Fruit fly (Drosophila melanogaster) whole organism, pupa: ENCODE measurements around the gene SmydA-2.

ENCODE experiments used
- CG10348 ChIP-seq: fragments of 200-800 bp; sonication (Bioruptor generic); IDR thresholded peaks from 2 replicates; pipeline ENCODE4 v1.3.6; 2022; ENCODE audit warnings: missing biosample characterization, missing genetic modification characterization
- CG12605 ChIP-seq: fragments of 200-800 bp; sonication (Bioruptor generic); IDR thresholded peaks from 2 replicates; pipeline ENCODE4 v1.3.6; 2022; ENCODE audit warnings: missing biosample characterization, missing genetic modification characterization
- CG13204 ChIP-seq: fragments of 200-800 bp; sonication (Bioruptor generic); optimal IDR thresholded peaks from 2 replicates; lab custom pipeline; 2018; ENCODE audit warnings: missing biosample characterization, mild to moderate bottlenecking, missing genetic modification characterization, moderate library complexity
- CG14655 ChIP-seq: fragments of 200-800 bp; sonication (Bioruptor generic); optimal IDR thresholded peaks from 3 replicates; lab custom pipeline; 2017; ENCODE audit warnings: mild to moderate bottlenecking, missing biosample characterization, missing genetic modification reagents, missing genetic modification characterization
- CG15710 ChIP-seq: fragments of 200-800 bp; sonication (Bioruptor generic); optimal IDR thresholded peaks from 2 replicates; lab custom pipeline; 2018; ENCODE audit warnings: missing biosample characterization, mild to moderate bottlenecking, missing genetic modification characterization, moderate library complexity
- CG17806 ChIP-seq: fragments of 200-800 bp; sonication (Bioruptor generic); optimal IDR thresholded peaks from 2 replicates; lab custom pipeline; 2018; ENCODE audit warnings: missing biosample characterization, mild to moderate bottlenecking, missing genetic modification characterization, moderate library complexity
- CG32121 ChIP-seq: fragments of 200-800 bp; sonication (Bioruptor generic); IDR thresholded peaks from 2 replicates; pipeline ENCODE4 v1.3.6; 2022; ENCODE audit warnings: missing biosample characterization, missing genetic modification characterization
- CG34367 ChIP-seq: fragments of 200-800 bp; sonication (Bioruptor generic); optimal IDR thresholded peaks from 2 replicates; lab custom pipeline; 2018; ENCODE audit warnings: missing biosample characterization, mild to moderate bottlenecking, missing genetic modification characterization
- CG4496 ChIP-seq: fragments of 200-800 bp; sonication (Bioruptor generic); IDR thresholded peaks from 3 replicates; pipeline ENCODE4 v1.3.6; 2022; ENCODE audit warnings: missing biosample characterization, missing genetic modification characterization
- CG8159 ChIP-seq: fragments of 200-800 bp; sonication (Bioruptor generic); optimal IDR thresholded peaks from 3 replicates; lab custom pipeline; 2018; ENCODE audit warnings: missing biosample characterization, mild to moderate bottlenecking, missing genetic modification characterization, moderate library complexity
- CG8301 ChIP-seq: fragments of 200-800 bp; sonication (Bioruptor generic); optimal IDR thresholded peaks from 2 replicates; lab custom pipeline; 2018; ENCODE audit warnings: missing biosample characterization, mild to moderate bottlenecking, missing genetic modification characterization
- CG9948 ChIP-seq: fragments of 200-800 bp; sonication (Bioruptor generic); optimal IDR thresholded peaks from 2 replicates; lab custom pipeline; 2018; ENCODE audit warnings: missing biosample characterization, mild to moderate bottlenecking, missing genetic modification characterization, moderate library complexity
- D1 ChIP-seq: fragments of 200-800 bp; sonication (Bioruptor generic); optimal IDR thresholded peaks from 2 replicates; lab custom pipeline; 2018; ENCODE audit warnings: missing biosample characterization, mild to moderate bottlenecking, missing genetic modification characterization, moderate library complexity
- EcR ChIP-seq: fragments of 200-800 bp; sonication (Bioruptor generic); optimal IDR thresholded peaks from 3 replicates; lab custom pipeline; 2019; ENCODE audit warnings: missing biosample characterization, missing genetic modification characterization, mild to moderate bottlenecking, moderate library complexity, missing genetic modification reagents
- Ets98B ChIP-seq: fragments of 200-800 bp; sonication (Bioruptor generic); IDR thresholded peaks from 2 replicates; pipeline ENCODE4 v1.3.6; 2022; ENCODE audit warnings: missing biosample characterization, missing genetic modification characterization
- Pif1A ChIP-seq: fragments of 200-800 bp; sonication (Bioruptor generic); optimal IDR thresholded peaks from 3 replicates; lab custom pipeline; 2016; ENCODE audit warnings: missing biosample characterization, missing genetic modification characterization
- Pif1B ChIP-seq: fragments of 200-800 bp; sonication (Bioruptor generic); optimal IDR thresholded peaks from 3 replicates; lab custom pipeline; 2016; ENCODE audit warnings: missing biosample characterization, missing genetic modification characterization
- Snoo ChIP-seq: fragments of 200-800 bp; sonication (Bioruptor generic); optimal IDR thresholded peaks from 3 replicates; lab custom pipeline; 2017; ENCODE audit warnings: missing biosample characterization, mild to moderate bottlenecking, missing genetic modification characterization, inconsistent platforms
- fd96Ca ChIP-seq: fragments of 200-800 bp; sonication (Bioruptor generic); IDR thresholded peaks from 3 replicates; pipeline ENCODE4 v1.3.6; 2022; ENCODE audit warnings: missing biosample characterization, missing genetic modification characterization
- gl ChIP-seq: fragments of 200-800 bp; sonication (Bioruptor generic); optimal IDR thresholded peaks from 2 replicates; lab custom pipeline; 2018; ENCODE audit warnings: missing biosample characterization, mild to moderate bottlenecking, missing genetic modification characterization
- rn ChIP-seq: fragments of 200-800 bp; sonication (Bioruptor generic); IDR thresholded peaks from 2 replicates; pipeline ENCODE4 v1.3.6; 2022; ENCODE audit warnings: missing biosample characterization, missing genetic modification characterization

SmydA-2 gene

dm6 chr3L:18992820-18993219, 10.2 kb downstream of the SmydA-2 start:
- TF ChIP-seq CG4496 (GFP tag; lab: Robert Waterston, UW) (0 out of 3 replicates have a peak, but pooled peaks have one; percentile 42), Pif1B (GFP tag; lab: Kevin White, UChicago) (no peak)

dm6 chr3L:18989611-18990010, 13.4 kb downstream of the SmydA-2 start, which contains the start of gene CG34256:
Gene CG34256 (minus strand): TSS chr3L:18989815.
- TF ChIP-seq CG9948 (tag; lab: Kevin White, UChicago) (no peak), D1 (tag; lab: Kevin White, UChicago) (no peak), CG8301 (tag; lab: Kevin White, UChicago) (no peak), rn (GFP tag; lab: Robert Waterston, UW) (no peak), EcR (GFP tag; lab: Kevin White, UChicago) (no peak), CG17806 (tag; lab: Kevin White, UChicago) (no peak), CG10348 (GFP tag; lab: Robert Waterston, UW) (no peak), CG34367 (tag; lab: Kevin White, UChicago) (no peak), Pif1B (GFP tag; lab: Kevin White, UChicago) (no peak), CG8159 (tag; lab: Kevin White, UChicago) (no peak), CG15710 (tag; lab: Kevin White, UChicago) (no peak), fd96Ca (GFP tag; lab: Robert Waterston, UW) (no peak), Snoo (no peak), Ets98B (GFP tag; lab: Robert Waterston, UW) (no peak)

dm6 chr3L:18988055-18988819, 14.8 kb downstream of the SmydA-2 start, which contains the start of gene CG11619:
Gene CG11619 (minus strand): TSS chr3L:18988323.
- no peak for TF ChIP-seq CG9948 (tag; lab: Kevin White, UChicago)
- no peak for TF ChIP-seq CG13204
- no peak for TF ChIP-seq D1 (tag; lab: Kevin White, UChicago)
- TF ChIP-seq CG32121 (GFP tag; lab: Robert Waterston, UW) = no peak
- TF ChIP-seq CG34367 (tag; lab: Kevin White, UChicago) = no peak
- no peak for TF ChIP-seq CG14655
- TF ChIP-seq Pif1A (GFP tag; lab: Kevin White, UChicago) = no peak
- no peak for TF ChIP-seq Pif1B (GFP tag; lab: Kevin White, UChicago)
- no peak for TF ChIP-seq CG17806 (tag; lab: Kevin White, UChicago)
- TF ChIP-seq CG8301 (tag; lab: Kevin White, UChicago) = no peak
- no peak for TF ChIP-seq CG8159 (tag; lab: Kevin White, UChicago)
- TF ChIP-seq fd96Ca (GFP tag; lab: Robert Waterston, UW) = no peak
- TF ChIP-seq rn (GFP tag; lab: Robert Waterston, UW) = no peak

- no peak for TF ChIP-seq CG4496 (GFP tag; lab: Robert Waterston, UW)
- TF ChIP-seq CG12605 (GFP tag; lab: Robert Waterston, UW) = no peak
- TF ChIP-seq Snoo = no peak
- TF ChIP-seq D1 (tag; lab: Kevin White, UChicago) = no peak
- no peak for TF ChIP-seq CG10348 (GFP tag; lab: Robert Waterston, UW)
- TF ChIP-seq CG34367 (tag; lab: Kevin White, UChicago) = no peak
- no peak for TF ChIP-seq EcR (GFP tag; lab: Kevin White, UChicago)
- TF ChIP-seq CG8301 (tag; lab: Kevin White, UChicago) = no peak
- TF ChIP-seq Pif1A (GFP tag; lab: Kevin White, UChicago) = no peak
- no peak for TF ChIP-seq CG17806 (tag; lab: Kevin White, UChicago)
- TF ChIP-seq Pif1B (GFP tag; lab: Kevin White, UChicago) = no peak
- no peak for TF ChIP-seq CG32121 (GFP tag; lab: Robert Waterston, UW)
- TF ChIP-seq Ets98B (GFP tag; lab: Robert Waterston, UW) = no peak
- no peak for TF ChIP-seq fd96Ca (GFP tag; lab: Robert Waterston, UW)
- no peak for TF ChIP-seq gl (tag; lab: Kevin White, UChicago)
- no peak for TF ChIP-seq CG9948 (tag; lab: Kevin White, UChicago)
Measured at dm6 chr3L:18984661-18985060, 18.4 kb downstream of the SmydA-2 start, which contains the start of gene CG14075. Gene CG14075 (plus strand): TSS chr3L:18984961.

- TF ChIP-seq rn (GFP tag; lab: Robert Waterston, UW) = no peak
- TF ChIP-seq CG8159 (tag; lab: Kevin White, UChicago) = peak; percentile 19
- TF ChIP-seq CG14655 = no peak
- no peak for TF ChIP-seq CG8301 (tag; lab: Kevin White, UChicago)
Measured at dm6 chr3L:18976720-18977119, 26.3 kb downstream of the SmydA-2 start.

dm6 chr3L:18968193-18968969, 34.7 kb downstream of the SmydA-2 start:
- TF ChIP-seq CG32121 (GFP tag; lab: Robert Waterston, UW) = no peak
- no peak for TF ChIP-seq Snoo
- no peak for TF ChIP-seq gl (tag; lab: Kevin White, UChicago)
- no peak for TF ChIP-seq EcR (GFP tag; lab: Kevin White, UChicago)
- no peak for TF ChIP-seq CG4496 (GFP tag; lab: Robert Waterston, UW)
- no peak for TF ChIP-seq CG10348 (GFP tag; lab: Robert Waterston, UW)
- TF ChIP-seq Pif1B (GFP tag; lab: Kevin White, UChicago) = no peak
- TF ChIP-seq CG9948 (tag; lab: Kevin White, UChicago) = no peak
- no peak for TF ChIP-seq CG17806 (tag; lab: Kevin White, UChicago)
- TF ChIP-seq CG12605 (GFP tag; lab: Robert Waterston, UW) = no peak
- no peak for TF ChIP-seq D1 (tag; lab: Kevin White, UChicago)
- TF ChIP-seq fd96Ca (GFP tag; lab: Robert Waterston, UW) = no peak
